Worm (Caenorhabditis elegans): Measurements from ENCODE around the gene F54D11.4.
A peak's percentile ranks its signal among the peaks of the same experiment; 100 is the strongest.

The F54D11.4 gene

ce11 chrV:4598489-4598888 is 17.5 kb upstream of the F54D11.4 start:
- TF ChIP-seq nhr-90 (tag; optimal IDR thresholded peaks at IDR 0.05; ENCODE audit: poor library complexity): no peak
- peak; percentile 76 for TF ChIP-seq elt-2 (tag; optimal IDR thresholded peaks at IDR 0.05)

DNA sequence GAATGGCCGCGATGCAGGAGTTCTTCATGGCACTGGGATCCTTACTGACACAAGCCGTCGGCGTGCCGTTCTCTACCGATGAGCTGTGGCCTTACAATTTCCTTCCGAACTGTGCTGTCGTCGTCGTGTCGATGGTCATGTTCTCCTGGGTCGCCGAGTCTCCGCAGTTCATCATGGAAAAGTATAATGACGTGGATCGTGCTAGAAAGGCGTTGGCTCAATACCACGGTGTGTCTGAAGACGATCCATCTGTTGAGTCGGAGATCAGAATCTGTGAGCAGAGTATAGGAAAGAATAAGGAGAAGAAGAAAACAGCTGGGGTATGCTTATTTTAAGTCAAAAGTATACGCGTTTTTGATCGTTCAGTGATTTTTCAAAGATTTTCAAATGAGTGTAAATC is 16.7 kb upstream of the F54D11.4 start:
- TF ChIP-seq lir-3 (tag; optimal IDR thresholded peaks at IDR 0.05; ENCODE audit: poor library complexity) (no peak), efl-1 (optimal IDR thresholded peaks at IDR 0.05) (no peak), efl-1 (GFP tag; optimal IDR thresholded peaks at IDR 0.05 in 1 of 2) (peak in 1 of 2 experiments; percentile 90)

ce11 chrV:4606828-4607227 is 9.1 kb upstream of the F54D11.4 start, which contains the start of gene txt-6:
Gene txt-6 (minus strand): TSS chrV:4606928.
- TF ChIP-seq ama-1 (optimal IDR thresholded peaks at IDR 0.05) (no peak), elt-3 (tag; optimal IDR thresholded peaks at IDR 0.05) (no peak), aly-2 (tag; optimal IDR thresholded peaks at IDR 0.05) (no peak), sup-37 (GFP tag; optimal IDR thresholded peaks at IDR 0.05) (no peak), lir-3 (tag; optimal IDR thresholded peaks at IDR 0.05; ENCODE audit: poor library complexity) (no peak), isw-1 (GFP tag; IDR thresholded peaks at IDR 0.05) (no peak)

DNA sequence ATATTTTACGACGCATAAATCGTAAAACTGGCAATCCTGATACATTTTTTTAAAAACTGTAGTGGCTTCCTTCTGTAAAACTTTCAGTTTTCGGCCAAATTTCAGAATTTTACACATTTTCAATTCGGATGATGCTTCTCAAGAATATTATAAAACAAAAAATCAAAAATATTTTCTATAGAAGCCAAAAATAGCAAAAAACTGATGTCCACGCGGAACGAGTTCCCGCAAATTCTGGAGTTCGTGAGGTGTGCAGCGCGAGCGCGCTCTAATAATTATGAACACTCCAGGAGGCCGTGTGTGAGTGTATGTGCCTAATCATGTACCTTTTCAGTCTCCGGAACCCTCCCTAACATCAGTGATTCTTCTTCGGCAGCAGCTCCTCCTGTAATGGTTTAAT is 1.3 kb downstream of the F54D11.4 start, which contains the start of gene sumv-2:
sumv-2 (plus strand) TSS at position 301 of the 400 bp plus-strand sequence.
- TF ChIP-seq ceh-63 (GFP tag; optimal IDR thresholded peaks at IDR 0.05) (no peak), nhr-85 (tag) (peak; percentile 5)

DNA sequence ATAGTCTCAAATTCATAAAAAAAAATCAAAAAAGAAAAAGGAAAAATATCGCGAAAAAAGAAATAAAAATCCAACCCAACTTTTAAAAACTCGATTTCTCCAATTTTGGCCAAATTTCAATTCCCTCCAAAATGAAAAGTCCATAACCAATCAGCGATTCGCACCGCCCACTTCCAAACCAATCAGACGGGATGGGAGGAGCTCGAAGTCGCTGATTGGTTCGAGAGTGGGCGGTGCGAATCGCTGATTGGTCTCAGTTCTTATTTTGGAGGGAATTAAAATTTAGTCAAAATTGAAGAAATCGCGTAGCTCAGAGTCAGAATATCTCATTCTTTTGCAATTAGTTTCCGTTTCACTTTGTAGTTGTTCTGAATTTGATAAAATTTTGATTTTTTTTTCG is 7.6 kb downstream of the F54D11.4 start:
- TF ChIP-seq blmp-1 (tag; optimal IDR thresholded peaks at IDR 0.05) (no peak), efl-1 (optimal IDR thresholded peaks at IDR 0.05) (no peak), efl-1 (GFP tag; optimal IDR thresholded peaks at IDR 0.05 in 1 of 2) (peak; percentile 14 to 24)

- no peak for TF ChIP-seq hlh-17 (GFP tag; optimal IDR thresholded peaks at IDR 0.05; ENCODE audit: borderline replicate concordance)
- no peak for TF ChIP-seq pax-3 (tag; optimal IDR thresholded peaks at IDR 0.05)
- no peak for TF ChIP-seq mep-1 (tag; optimal IDR thresholded peaks at IDR 0.05)
- TF ChIP-seq grh-1 (GFP tag; IDR thresholded peaks at IDR 0.05): no peak
- TF ChIP-seq efl-1 (optimal IDR thresholded peaks at IDR 0.05): peak in 1 of 2 experiments; percentile 15
- TF ChIP-seq efl-1 (GFP tag; optimal IDR thresholded peaks at IDR 0.05 in 1 of 2): peak in 1 of 2 experiments; percentile 27
- no peak for TF ChIP-seq ceh-90 (tag; optimal IDR thresholded peaks at IDR 0.05)
- no peak for TF ChIP-seq F16B12.6 (tag; optimal IDR thresholded peaks at IDR 0.05)
- no peak for TF ChIP-seq aha-1 (tag; optimal IDR thresholded peaks at IDR 0.05)
- peak in 1 of 3 experiments; percentile 18 for TF ChIP-seq dpl-1 (GFP tag; optimal IDR thresholded peaks at IDR 0.05)
- no peak for TF ChIP-seq fkh-10 (GFP tag; optimal IDR thresholded peaks at IDR 0.05)
- no peak for TF ChIP-seq nhr-85 (tag)
These were observed 8.8 kb downstream of the F54D11.4 start for ce11 chrV:4624717-4625116.

- TF ChIP-seq swsn-7 (tag; optimal IDR thresholded peaks at IDR 0.05): no peak
- no peak for TF ChIP-seq ceh-90 (tag; optimal IDR thresholded peaks at IDR 0.05)
- peak; percentile 54 for TF ChIP-seq fkh-10 (GFP tag; optimal IDR thresholded peaks at IDR 0.05)
These were observed 10.4 kb downstream of the F54D11.4 start for ce11 chrV:4626344-4626743.

DNA sequence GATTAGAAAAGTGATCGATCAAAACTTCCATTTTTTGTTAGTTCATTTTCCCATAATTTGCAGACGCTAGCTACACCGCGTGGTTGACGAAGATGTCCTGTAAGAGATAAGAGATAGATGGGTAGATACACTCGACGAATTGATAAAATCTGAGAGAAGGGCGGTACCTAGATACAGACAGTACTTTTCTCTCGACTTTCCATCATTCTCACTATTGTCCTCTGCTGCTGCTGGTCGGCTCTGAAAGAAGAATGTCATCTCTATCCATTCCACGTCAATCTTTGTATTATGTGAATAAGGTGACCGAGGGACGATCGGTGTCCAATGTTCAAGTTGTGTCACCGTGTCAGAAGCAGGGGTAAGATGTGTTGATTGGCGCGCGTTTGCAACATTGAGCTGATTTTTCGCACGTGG is 12.6 kb downstream of the F54D11.4 start, which contains the start of gene pmt-2:
pmt-2 (plus strand) TSS at position 64 of the 414 bp plus-strand sequence.
- TF ChIP-seq elt-3 (tag; optimal IDR thresholded peaks at IDR 0.05): peak; percentile 9 to 77 (median 52)
- TF ChIP-seq hlh-17 (GFP tag; optimal IDR thresholded peaks at IDR 0.05; ENCODE audit: borderline replicate concordance): no peak
- TF ChIP-seq pax-3 (tag; optimal IDR thresholded peaks at IDR 0.05): no peak
- no peak for TF ChIP-seq lin-39 (tag; optimal IDR thresholded peaks at IDR 0.05)
- no peak for TF ChIP-seq ces-1 (GFP tag; optimal IDR thresholded peaks at IDR 0.05)
- TF ChIP-seq nhr-47 (tag; optimal IDR thresholded peaks at IDR 0.05): peak; percentile 31
- peak; percentile 68 for TF ChIP-seq nhr-71 (tag; optimal IDR thresholded peaks at IDR 0.05)
- TF ChIP-seq C16A3.4 (tag; optimal IDR thresholded peaks at IDR 0.05): no peak
- no peak for TF ChIP-seq hlh-4 (tag; optimal IDR thresholded peaks at IDR 0.05)
- TF ChIP-seq nhr-85 (tag): peak; percentile 95
- no peak for TF ChIP-seq nhr-77 (tag; optimal IDR thresholded peaks at IDR 0.05)
- TF ChIP-seq jun-1 (tag; optimal IDR thresholded peaks at IDR 0.05): no peak
- TF ChIP-seq nhr-11 (tag; optimal IDR thresholded peaks at IDR 0.05): no peak
- TF ChIP-seq ceh-82 (tag; optimal IDR thresholded peaks at IDR 0.05): peak in 1 of 3 experiments; percentile 4
- TF ChIP-seq rnt-1 (tag; optimal IDR thresholded peaks at IDR 0.05): peak; percentile 1
- no peak for TF ChIP-seq Y116A8C.19 (tag; optimal IDR thresholded peaks at IDR 0.05; ENCODE audit: borderline replicate concordance)
- no peak for TF ChIP-seq ceh-90 (tag; optimal IDR thresholded peaks at IDR 0.05)
- peak in 1 of 2 experiments; percentile 5 for TF ChIP-seq lin-35 (GFP tag; optimal IDR thresholded peaks at IDR 0.05)
- TF ChIP-seq blmp-1 (tag; optimal IDR thresholded peaks at IDR 0.05): peak; percentile 90
- peak; percentile 37 for TF ChIP-seq nhr-90 (tag; optimal IDR thresholded peaks at IDR 0.05; ENCODE audit: poor library complexity)
- TF ChIP-seq nhr-20 (tag; optimal IDR thresholded peaks at IDR 0.05): peak; percentile 67
- no peak for TF ChIP-seq F16B12.6 (tag; optimal IDR thresholded peaks at IDR 0.05)

Data from whole organism, L1 larva.